Worm (Caenorhabditis elegans) whole organism, L3 larva: Measurements from ENCODE around the gene xpb-1.

ENCODE experiments used
- ama-1 ChIP-seq: fragments of 150-350 bp; optimal IDR thresholded peaks from 2 replicates; lab custom pipeline; 2018
- ceh-16 ChIP-seq: sonication (generic microtip); optimal IDR thresholded peaks from 2 replicates; lab custom pipeline; 2017; ENCODE audit warnings: missing biosample characterization, missing genetic modification characterization
- ceh-28 ChIP-seq: fragments of 150-350 bp; optimal IDR thresholded peaks from 2 replicates; lab custom pipeline; 2014; ENCODE audit warnings: missing biosample characterization, missing genetic modification reagents, missing genetic modification characterization
- fkh-10 ChIP-seq: sonication (generic microtip); optimal IDR thresholded peaks from 2 replicates; lab custom pipeline; 2017; ENCODE audit warnings: missing biosample characterization, missing genetic modification reagents, missing genetic modification characterization
- hmg-11 ChIP-seq: sonication (generic microtip); optimal IDR thresholded peaks from 2 replicates; lab custom pipeline; 2016; ENCODE audit warnings: missing genetic modification characterization, missing compliant biosample characterization
- lin-15B ChIP-seq: fragments of 150-350 bp; optimal IDR thresholded peaks from 2 replicates; lab custom pipeline; 2014; ENCODE audit warnings: missing biosample characterization, missing genetic modification characterization
- lin-39 ChIP-seq: fragments of 150-350 bp; optimal IDR thresholded peaks from 2 replicates; lab custom pipeline; 2018; ENCODE audit warnings: missing biosample characterization, missing genetic modification reagents, missing genetic modification characterization
- nhr-11 ChIP-seq: fragments of 150-350 bp; optimal IDR thresholded peaks from 2 replicates; lab custom pipeline; 2014; ENCODE audit warnings: missing biosample characterization, missing genetic modification characterization
- nhr-76 ChIP-seq: fragments of 150-350 bp; sonication (generic microtip); optimal IDR thresholded peaks from 5 replicates; lab custom pipeline; 2014; ENCODE audit warnings: missing biosample characterization, missing genetic modification characterization
- pqm-1 ChIP-seq: fragments of 150-350 bp; optimal IDR thresholded peaks from 2 replicates; lab custom pipeline; 2017; ENCODE audit warnings: missing biosample characterization, missing genetic modification characterization, inconsistent platforms
- snpc-4 ChIP-seq: fragments of 150-350 bp; optimal IDR thresholded peaks from 2 replicates; lab custom pipeline; 2014; ENCODE audit warnings: missing biosample characterization, missing genetic modification characterization
- ztf-11 ChIP-seq: fragments of 150-350 bp; optimal IDR thresholded peaks from 2 replicates; lab custom pipeline; 2014; ENCODE audit warnings: missing biosample characterization, missing genetic modification characterization

DNA sequence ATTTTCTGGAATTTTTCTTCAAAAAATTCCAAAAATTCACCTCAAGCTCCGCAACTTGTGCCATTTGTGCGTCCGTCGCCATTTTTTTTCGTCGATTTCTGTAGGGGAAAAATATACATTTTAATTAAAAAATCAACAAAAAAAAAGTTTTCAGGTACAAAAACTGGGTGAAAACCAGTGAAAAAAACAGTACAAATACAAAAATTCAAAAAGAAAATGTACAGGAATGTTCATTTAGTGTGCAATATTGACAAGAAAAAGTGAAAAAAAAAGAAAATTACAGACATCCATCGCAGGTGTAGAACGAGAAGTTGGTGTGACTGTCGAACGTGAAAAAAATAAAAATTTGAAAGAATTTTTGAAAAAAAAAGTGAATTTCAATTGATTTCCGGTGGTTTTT lies 23.7 kb upstream of the xpb-1 start, which contains the start of gene tin-10:
- no peak for TF ChIP-seq snpc-4
- no peak for TF ChIP-seq nhr-76 (tag; lab: Kevin White, UChicago)
- no peak for TF ChIP-seq lin-39
- TF ChIP-seq lin-15B (tag; lab: Kevin White, UChicago): no peak
- no peak for TF ChIP-seq ceh-28
- no peak for TF ChIP-seq nhr-11 (tag; lab: Kevin White, UChicago)
- TF ChIP-seq fkh-10 (GFP tag; lab: Kevin White, UChicago): no peak
- TF ChIP-seq ceh-16 (tag; lab: Kevin White, UChicago): no peak
- no peak for TF ChIP-seq ztf-11 (tag; lab: Kevin White, UChicago)
- TF ChIP-seq hmg-11: no peak
- no peak for TF ChIP-seq pqm-1 (tag; lab: Kevin White, UChicago)
- no peak for TF ChIP-seq ama-1 (lab: Kevin White, UChicago)
